Worm (Caenorhabditis elegans) whole organism, mixed stage, embryonic: ENCODE measurements around the gene clec-156.

ENCODE experiments used
- cnd-1 ChIP-seq: fragments of 200-800 bp; sonication (Bioruptor generic); optimal IDR thresholded peaks from 2 replicates; lab custom pipeline; 2018; ENCODE audit warnings: mild to moderate bottlenecking, missing genetic modification characterization, missing compliant biosample characterization
- elt-1 ChIP-seq: sonication (generic microtip); optimal IDR thresholded peaks from 2 replicates; lab custom pipeline; 2017; ENCODE audit warnings: missing genetic modification characterization, mild to moderate bottlenecking, missing compliant biosample characterization, antibody characterized with exemption, moderate library complexity, borderline replicate concordance; ENCODE audit not compliant: insufficient read depth
- lsy-2 ChIP-seq: fragments of 150-350 bp; optimal IDR thresholded peaks from 2 replicates; lab custom pipeline; 2014; ENCODE audit warnings: missing biosample characterization, missing genetic modification characterization
- nhr-76 ChIP-seq: sonication (generic microtip); optimal IDR thresholded peaks from 2 replicates; lab custom pipeline; 2017; ENCODE audit warnings: missing biosample characterization, missing genetic modification characterization
- pha-4 ChIP-seq: fragments of 150-350 bp; optimal IDR thresholded peaks from 2 replicates; lab custom pipeline; 2018; ENCODE audit warnings: missing biosample characterization, missing genetic modification reagents, missing genetic modification characterization
- sem-2 ChIP-seq: fragments of 200-800 bp; sonication (Bioruptor generic); optimal IDR thresholded peaks from 2 replicates; lab custom pipeline; 2018; ENCODE audit warnings: mild to moderate bottlenecking, missing genetic modification characterization, missing compliant biosample characterization
- snpc-4 ChIP-seq: fragments of 150-350 bp; optimal IDR thresholded peaks from 2 replicates; lab custom pipeline; 2014; ENCODE audit warnings: missing biosample characterization, missing genetic modification characterization
- sptf-1 ChIP-seq: sonication (generic microtip); optimal IDR thresholded peaks from 2 replicates; lab custom pipeline; 2017; ENCODE audit warnings: mild to moderate bottlenecking, missing genetic modification characterization, moderate library complexity, missing compliant biosample characterization

- TF ChIP-seq sptf-1 (tag; lab: Kevin White, UChicago) = no peak
- TF ChIP-seq elt-1 (tag; lab: Kevin White, UChicago) = no peak
- no peak for TF ChIP-seq snpc-4 (tag; lab: Kevin White, UChicago)
- TF ChIP-seq cnd-1 (tag; lab: Kevin White, UChicago) = no peak
- no peak for TF ChIP-seq nhr-76 (tag; lab: Kevin White, UChicago)
- TF ChIP-seq lsy-2 (tag; lab: Kevin White, UChicago) = no peak
- TF ChIP-seq sem-2 (GFP tag; lab: Kevin White, UChicago) = no peak
- TF ChIP-seq pha-4 = no peak
These were observed 4.6 kb downstream of the clec-156 start, which contains the start of the genes acbp-7 and F26A1.19 for ce11 chrIII:4837429-4837828.
